Worm (Caenorhabditis elegans) whole organism, L1 larva: ENCODE measurements around the gene Y97E10C.1.

Experiments
- C04F5.9 ChIP-seq: sonication (generic microtip); optimal IDR thresholded peaks from 2 replicates; lab custom pipeline; 2016; ENCODE audit warnings: missing genetic modification characterization, missing compliant biosample characterization
- C34B4.2 ChIP-seq: sonication (generic microtip); optimal IDR thresholded peaks from 2 replicates; lab custom pipeline; 2017; ENCODE audit warnings: mild to moderate bottlenecking, missing genetic modification characterization, missing compliant biosample characterization
- F16B12.6 ChIP-seq: fragments of 150-350 bp; optimal IDR thresholded peaks from 2 replicates; lab custom pipeline; 2014; ENCODE audit warnings: missing biosample characterization, missing genetic modification characterization
- aha-1 ChIP-seq: fragments of 150-350 bp; optimal IDR thresholded peaks from 2 replicates; lab custom pipeline; 2014; ENCODE audit warnings: missing biosample characterization, missing genetic modification characterization
- alr-1 ChIP-seq: fragments of 200-800 bp; sonication (Bioruptor generic); optimal IDR thresholded peaks from 2 replicates; lab custom pipeline; 2018; ENCODE audit warnings: borderline replicate concordance, mild to moderate bottlenecking, missing genetic modification characterization, missing compliant biosample characterization
- aly-2 ChIP-seq: fragments of 150-350 bp; optimal IDR thresholded peaks from 2 replicates; lab custom pipeline; 2014; ENCODE audit warnings: missing biosample characterization, missing genetic modification characterization
- ama-1 ChIP-seq: fragments of 150-350 bp; optimal IDR thresholded peaks from 2 replicates; lab custom pipeline; 2014
- ceh-63 ChIP-seq: fragments of 200-800 bp; sonication (Bioruptor generic); optimal IDR thresholded peaks from 2 replicates; lab custom pipeline; 2018; ENCODE audit warnings: mild to moderate bottlenecking, missing genetic modification characterization, missing compliant biosample characterization
- ceh-8 ChIP-seq: fragments of 200-800 bp; sonication (Bioruptor generic); optimal IDR thresholded peaks from 2 replicates; lab custom pipeline; 2018; ENCODE audit warnings: mild to moderate bottlenecking, missing genetic modification characterization, moderate library complexity, missing compliant biosample characterization
- ceh-82 ChIP-seq, 3 experiments: fragments of 150-350 bp in 1 of 3; sonication (generic microtip) in 2 of 3; optimal IDR thresholded peaks; 2 replicates each; lab custom pipeline; 2014 to 2017; ENCODE audit warnings: missing biosample characterization in 3 of 3, missing genetic modification characterization in 3 of 3
- ceh-88 ChIP-seq: fragments of 200-800 bp; sonication (Bioruptor generic); IDR thresholded peaks from 2 replicates; pipeline ENCODE4 v1.3.6; 2022; ENCODE audit warnings: missing genetic modification characterization, missing compliant biosample characterization
- ces-1 ChIP-seq: fragments of 150-350 bp; optimal IDR thresholded peaks from 2 replicates; lab custom pipeline; 2014; ENCODE audit warnings: missing biosample characterization, missing genetic modification reagents, missing genetic modification characterization
- dsc-1 ChIP-seq: sonication (generic microtip); optimal IDR thresholded peaks from 2 replicates; lab custom pipeline; 2016; ENCODE audit warnings: mild to moderate bottlenecking, missing genetic modification characterization, missing compliant biosample characterization
- efl-1 ChIP-seq, 4 experiments: fragments of 150-350 bp; optimal IDR thresholded peaks in 3 of 4; peaks in 1 of 4; 1 replicate in 1 of 4; 2 replicates in 3 of 4; lab custom pipeline; 2014; ENCODE audit warnings: missing biosample characterization in 2 of 4, missing genetic modification characterization in 2 of 4, missing genetic modification reagents in 2 of 4
- efl-3 ChIP-seq: fragments of 200-800 bp; sonication (Bioruptor generic); optimal IDR thresholded peaks from 2 replicates; lab custom pipeline; 2018; ENCODE audit warnings: mild to moderate bottlenecking, missing genetic modification characterization, missing compliant biosample characterization
- egl-27 ChIP-seq, 2 experiments: fragments of 150-350 bp in 1 of 2; sonication (generic microtip); optimal IDR thresholded peaks; 3 replicates each; lab custom pipeline; 2017 to 2018; ENCODE audit warnings: missing biosample characterization in 2 of 2, missing genetic modification characterization in 2 of 2, missing genetic modification reagents in 2 of 2
- elt-2 ChIP-seq: sonication (generic microtip); optimal IDR thresholded peaks from 2 replicates; lab custom pipeline; 2016; ENCODE audit warnings: missing genetic modification characterization, mild to moderate bottlenecking, inconsistent platforms, missing compliant biosample characterization, missing genetic modification reagents
- fkh-4 ChIP-seq: sonication (generic microtip); optimal IDR thresholded peaks from 2 replicates; lab custom pipeline; 2016; ENCODE audit warnings: missing compliant biosample characterization, missing genetic modification characterization, borderline replicate concordance
- fkh-8 ChIP-seq: sonication (generic microtip); optimal IDR thresholded peaks from 2 replicates; lab custom pipeline; 2016; ENCODE audit warnings: mild to moderate bottlenecking, missing genetic modification characterization, missing compliant biosample characterization
- fos-1 ChIP-seq: fragments of 150-350 bp; optimal IDR thresholded peaks from 2 replicates; lab custom pipeline; 2014; ENCODE audit warnings: missing biosample characterization, missing genetic modification characterization
- hlh-17 ChIP-seq: fragments of 200-800 bp; sonication (Bioruptor generic); optimal IDR thresholded peaks from 2 replicates; lab custom pipeline; 2018; ENCODE audit warnings: missing genetic modification characterization, mild to moderate bottlenecking, missing compliant biosample characterization, moderate library complexity, borderline replicate concordance
- hlh-4 ChIP-seq: sonication (generic microtip); optimal IDR thresholded peaks from 2 replicates; lab custom pipeline; 2016; ENCODE audit warnings: mild to moderate bottlenecking, missing genetic modification characterization, missing compliant biosample characterization
- hpl-2 ChIP-seq: fragments of 150-350 bp; optimal IDR thresholded peaks from 2 replicates; lab custom pipeline; 2014; ENCODE audit warnings: missing biosample characterization, missing genetic modification reagents, missing genetic modification characterization
- jun-1 ChIP-seq: fragments of 150-350 bp; optimal IDR thresholded peaks from 2 replicates; lab custom pipeline; 2014; ENCODE audit warnings: missing biosample characterization, missing genetic modification reagents, missing genetic modification characterization
- lin-14 ChIP-seq: fragments of 200-800 bp; sonication (Bioruptor generic); optimal IDR thresholded peaks from 2 replicates; lab custom pipeline; 2018; ENCODE audit warnings: mild to moderate bottlenecking, missing genetic modification characterization, moderate library complexity, missing compliant biosample characterization
- lin-35 ChIP-seq, 2 experiments: fragments of 150-350 bp; optimal IDR thresholded peaks; 2 replicates each; lab custom pipeline; 2014; ENCODE audit warnings: missing biosample characterization in 2 of 2, missing genetic modification characterization in 2 of 2, missing genetic modification reagents in 2 of 2
- lin-39 ChIP-seq: fragments of 150-350 bp; optimal IDR thresholded peaks from 2 replicates; lab custom pipeline; 2014; ENCODE audit warnings: missing biosample characterization, missing genetic modification reagents, missing genetic modification characterization
- lir-3 ChIP-seq: sonication (generic microtip); optimal IDR thresholded peaks from 2 replicates; lab custom pipeline; 2016; ENCODE audit warnings: mild to moderate bottlenecking, missing genetic modification characterization, moderate library complexity, missing compliant biosample characterization; ENCODE audit not compliant: poor library complexity
- mep-1 ChIP-seq: fragments of 150-350 bp; optimal IDR thresholded peaks from 2 replicates; lab custom pipeline; 2014; ENCODE audit warnings: missing biosample characterization, missing genetic modification characterization
- nhr-11 ChIP-seq: fragments of 150-350 bp; optimal IDR thresholded peaks from 2 replicates; lab custom pipeline; 2014; ENCODE audit warnings: missing biosample characterization, missing genetic modification characterization
- nhr-12 ChIP-seq: sonication (generic microtip); optimal IDR thresholded peaks from 2 replicates; lab custom pipeline; 2017; ENCODE audit warnings: missing biosample characterization, missing genetic modification characterization
- nhr-19 ChIP-seq: fragments of 200-800 bp; sonication (Bioruptor generic); conservative IDR thresholded peaks from 2 replicates; pipeline ENCODE4 v1.3.6; 2022; ENCODE audit warnings: missing genetic modification characterization, missing compliant biosample characterization
- nhr-71 ChIP-seq: sonication (generic microtip); optimal IDR thresholded peaks from 2 replicates; lab custom pipeline; 2016; ENCODE audit warnings: mild to moderate bottlenecking, missing genetic modification characterization, moderate library complexity, missing compliant biosample characterization
- nhr-77 ChIP-seq: fragments of 150-350 bp; optimal IDR thresholded peaks from 2 replicates; lab custom pipeline; 2014; ENCODE audit warnings: missing biosample characterization, missing genetic modification characterization
- nhr-84 ChIP-seq: sonication (generic microtip); optimal IDR thresholded peaks from 2 replicates; lab custom pipeline; 2017; ENCODE audit warnings: missing biosample characterization, missing genetic modification characterization
- pag-3 ChIP-seq: sonication (generic microtip); optimal IDR thresholded peaks from 2 replicates; lab custom pipeline; 2017; ENCODE audit warnings: missing genetic modification characterization, mild to moderate bottlenecking, missing compliant biosample characterization, antibody characterized with exemption, borderline replicate concordance; ENCODE audit not compliant: insufficient read depth
- pax-3 ChIP-seq: fragments of 200-800 bp; sonication (Bioruptor generic); optimal IDR thresholded peaks from 2 replicates; lab custom pipeline; 2018; ENCODE audit warnings: mild to moderate bottlenecking, missing genetic modification characterization, moderate library complexity, missing compliant biosample characterization
- rnt-1 ChIP-seq: sonication (generic microtip); optimal IDR thresholded peaks from 2 replicates; lab custom pipeline; 2016; ENCODE audit warnings: mild to moderate bottlenecking, missing genetic modification characterization, moderate library complexity, missing compliant biosample characterization
- snu-23 ChIP-seq: sonication (generic microtip); optimal IDR thresholded peaks from 2 replicates; lab custom pipeline; 2016; ENCODE audit warnings: missing genetic modification characterization, missing compliant biosample characterization
- sptf-1 ChIP-seq: fragments of 150-350 bp; optimal IDR thresholded peaks from 2 replicates; lab custom pipeline; 2014; ENCODE audit warnings: missing biosample characterization, missing genetic modification characterization
- sup-37 ChIP-seq: fragments of 200-800 bp; sonication (Bioruptor generic); optimal IDR thresholded peaks from 2 replicates; lab custom pipeline; 2018; ENCODE audit warnings: mild to moderate bottlenecking, missing genetic modification characterization, missing compliant biosample characterization
- tbx-2 ChIP-seq: sonication (generic microtip); optimal IDR thresholded peaks from 2 replicates; lab custom pipeline; 2016; ENCODE audit warnings: missing genetic modification characterization, missing compliant biosample characterization
- unc-130 ChIP-seq: fragments of 150-350 bp; optimal IDR thresholded peaks from 2 replicates; lab custom pipeline; 2017; ENCODE audit warnings: missing biosample characterization, missing genetic modification characterization, inconsistent platforms
- unc-30 ChIP-seq: sonication (generic microtip); optimal IDR thresholded peaks from 2 replicates; lab custom pipeline; 2017; ENCODE audit warnings: missing biosample characterization, missing genetic modification characterization
- unc-62 ChIP-seq: fragments of 150-350 bp; optimal IDR thresholded peaks from 2 replicates; lab custom pipeline; 2014; ENCODE audit warnings: missing biosample characterization, missing genetic modification reagents, missing genetic modification characterization
- unc-86 ChIP-seq: sonication (generic microtip); optimal IDR thresholded peaks from 2 replicates; lab custom pipeline; 2016; ENCODE audit warnings: missing genetic modification characterization, missing compliant biosample characterization
- vab-15 ChIP-seq: sonication (generic microtip); optimal IDR thresholded peaks from 2 replicates; lab custom pipeline; 2017; ENCODE audit warnings: missing genotype, mild to moderate bottlenecking, missing genetic modification characterization, missing compliant biosample characterization
- xbp-1 ChIP-seq: sonication (generic microtip); optimal IDR thresholded peaks from 2 replicates; lab custom pipeline; 2016; ENCODE audit warnings: missing genetic modification characterization, missing compliant biosample characterization
- zag-1 ChIP-seq: fragments of 150-350 bp; optimal IDR thresholded peaks from 2 replicates; lab custom pipeline; 2014; ENCODE audit warnings: missing biosample characterization, missing genetic modification characterization
- ztf-4 ChIP-seq: fragments of 150-350 bp; optimal IDR thresholded peaks from 2 replicates; lab custom pipeline; 2014; ENCODE audit warnings: missing biosample characterization, missing genetic modification characterization

Gene Y97E10C.1

ce11 chrV:7745386-7745785 is 16.7 kb downstream of the Y97E10C.1 start:
- TF ChIP-seq ztf-4 (no peak), ceh-63 (GFP tag; lab: Kevin White, UChicago) (no peak), efl-1 (optimal IDR thresholded peaks at IDR 0.05; lab: Kevin White, UChicago) (no peak), efl-1 (GFP tag; optimal IDR thresholded peaks at IDR 0.05 in 1 of 2; lab: Kevin White, UChicago) (peak in 1 of 2 experiments; percentile 72), zag-1 (tag; lab: Kevin White, UChicago) (no peak)

ce11 chrV:7745903-7746302 is 17.2 kb downstream of the Y97E10C.1 start:
- TF ChIP-seq pag-3 (tag; lab: Kevin White, UChicago), result no peak
- TF ChIP-seq lin-39, result no peak
- TF ChIP-seq egl-27 (tag; optimal IDR thresholded peaks at IDR 0.05; lab: Kevin White, UChicago), result no peak
- no peak for TF ChIP-seq nhr-77
- TF ChIP-seq hlh-4 (tag; lab: Kevin White, UChicago), result no peak
- no peak for TF ChIP-seq efl-3 (GFP tag; lab: Kevin White, UChicago)
- TF ChIP-seq efl-1 (optimal IDR thresholded peaks at IDR 0.05; lab: Kevin White, UChicago), result peak in 1 of 2 experiments; percentile 23
- no peak for TF ChIP-seq efl-1 (GFP tag; optimal IDR thresholded peaks at IDR 0.05 in 1 of 2; lab: Kevin White, UChicago)
- TF ChIP-seq nhr-84 (tag; lab: Kevin White, UChicago), result no peak
- no peak for TF ChIP-seq C04F5.9 (tag; lab: Kevin White, UChicago)
- TF ChIP-seq pax-3 (tag; lab: Kevin White, UChicago), result no peak
- TF ChIP-seq fkh-4 (tag; lab: Kevin White, UChicago), result no peak
- TF ChIP-seq sptf-1 (tag; lab: Kevin White, UChicago), result no peak
- no peak for TF ChIP-seq nhr-19
- no peak for TF ChIP-seq xbp-1 (tag; lab: Kevin White, UChicago)
- TF ChIP-seq fkh-8, result no peak
- TF ChIP-seq rnt-1 (tag; lab: Kevin White, UChicago), result no peak
- TF ChIP-seq sup-37 (GFP tag; lab: Kevin White, UChicago), result no peak
- TF ChIP-seq unc-30, result no peak
- TF ChIP-seq ceh-8 (GFP tag; lab: Kevin White, UChicago), result no peak
- no peak for TF ChIP-seq vab-15
- TF ChIP-seq elt-2 (tag; lab: Kevin White, UChicago), result no peak
- TF ChIP-seq alr-1 (tag; lab: Kevin White, UChicago), result no peak
- peak; percentile 10 for TF ChIP-seq dsc-1 (tag; lab: Kevin White, UChicago)
- no peak for TF ChIP-seq ceh-82 (tag; optimal IDR thresholded peaks at IDR 0.05; lab: Kevin White, UChicago)
- no peak for TF ChIP-seq F16B12.6 (tag; lab: Kevin White, UChicago)
- TF ChIP-seq unc-62 (GFP tag; lab: Kevin White, UChicago), result peak; percentile 39
- TF ChIP-seq nhr-71 (tag; lab: Kevin White, UChicago), result peak; percentile 12
- no peak for TF ChIP-seq jun-1 (tag; lab: Kevin White, UChicago)
- no peak for TF ChIP-seq lin-35 (GFP tag; optimal IDR thresholded peaks at IDR 0.05; lab: Kevin White, UChicago)
- TF ChIP-seq aly-2 (tag; lab: Kevin White, UChicago), result no peak
- no peak for TF ChIP-seq ceh-88
- no peak for TF ChIP-seq ceh-63 (GFP tag; lab: Kevin White, UChicago)
- TF ChIP-seq unc-130, result no peak
- no peak for TF ChIP-seq nhr-11 (tag; lab: Kevin White, UChicago)
- no peak for TF ChIP-seq ces-1 (GFP tag; lab: Kevin White, UChicago)
- TF ChIP-seq snu-23 (GFP tag; lab: Kevin White, UChicago), result no peak
- TF ChIP-seq C34B4.2, result no peak
- no peak for TF ChIP-seq nhr-12 (tag; lab: Kevin White, UChicago)
- TF ChIP-seq ama-1 (lab: Kevin White, UChicago), result no peak
- TF ChIP-seq lir-3 (tag; lab: Kevin White, UChicago), result no peak
- TF ChIP-seq hlh-17 (GFP tag; lab: Kevin White, UChicago), result no peak
- no peak for TF ChIP-seq aha-1 (tag; lab: Kevin White, UChicago)
- no peak for TF ChIP-seq mep-1 (tag; lab: Kevin White, UChicago)
- peak; percentile 63 for TF ChIP-seq lin-14
- no peak for TF ChIP-seq unc-86 (tag; lab: Kevin White, UChicago)
- no peak for TF ChIP-seq hpl-2 (GFP tag; lab: Kevin White, UChicago)
- TF ChIP-seq ztf-4, result no peak
- TF ChIP-seq fos-1 (tag; lab: Kevin White, UChicago), result no peak
- TF ChIP-seq tbx-2, result no peak
